Worm (Caenorhabditis elegans): ENCODE results near the gene memi-2.

- TF ChIP-seq cog-1 (tag; optimal IDR thresholded peaks at IDR 0.05): no peak
- TF ChIP-seq flt-1 (GFP tag; IDR thresholded peaks at IDR 0.05): no peak
Observed at ce11 chrIV:13383763-13384436, 16.4 kb downstream of the memi-2 start, which contains the start of gene rab-19.

All from whole organism, midembryonic.